Fruit fly (Drosophila melanogaster) Kc167 (cell line): ENCODE data around the gene Prx1.

ENCODE experiments used
- Myc ChIP-seq: fragments of >200 bp; optimal IDR thresholded peaks from 2 replicates; lab custom pipeline; 2017; ENCODE audit warnings: missing external identifiers
- h ChIP-seq: fragments of >200 bp; optimal IDR thresholded peaks from 3 replicates; lab custom pipeline; 2018; ENCODE audit warnings: missing external identifiers
- insv ChIP-seq: fragments of >200 bp; optimal IDR thresholded peaks from 3 replicates; lab custom pipeline; 2018; ENCODE audit warnings: missing external identifiers
- psq ChIP-seq: fragments of >200 bp; optimal IDR thresholded peaks from 2 replicates; lab custom pipeline; 2017; ENCODE audit warnings: missing external identifiers
- ttk ChIP-seq: sonication (Bioruptor generic); optimal IDR thresholded peaks from 2 replicates; lab custom pipeline; 2017; ENCODE audit warnings: missing external identifiers

DNA sequence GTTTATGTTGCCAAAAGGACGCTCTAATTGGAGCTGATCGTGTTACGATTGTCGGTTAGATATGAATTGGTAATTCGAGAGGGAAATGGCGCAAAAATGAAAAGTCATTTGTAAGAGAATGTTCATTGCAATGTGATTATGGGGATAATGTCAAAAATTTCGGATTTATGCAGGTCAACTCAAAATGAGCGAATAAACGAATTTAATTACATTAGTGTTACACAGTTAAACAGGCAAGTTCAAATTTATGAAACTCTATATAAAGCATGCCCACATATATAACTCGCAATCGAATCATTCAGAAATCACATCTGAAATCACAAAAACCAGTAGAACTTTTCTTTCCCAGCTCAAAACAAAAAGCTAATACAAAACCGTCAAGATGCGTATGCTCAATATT, at the start of gene Prx1:
- TF ChIP-seq psq (lab: Kevin White, UChicago), result no peak
- no peak for TF ChIP-seq insv (lab: Kevin White, UChicago)
- no peak for TF ChIP-seq h (lab: Kevin White, UChicago)
- no peak for TF ChIP-seq Myc (lab: Kevin White, UChicago)
- TF ChIP-seq ttk (lab: Kevin White, UChicago), result no peak
